Worm (Caenorhabditis elegans) whole organism, mixed stage, embryonic: Measurements from ENCODE around the gene C02G6.2.

ENCODE experiments used
- bed-3 ChIP-seq: fragments of 200-800 bp; sonication (Bioruptor generic); optimal IDR thresholded peaks from 3 replicates; lab custom pipeline; 2018; ENCODE audit warnings: mild to moderate bottlenecking, missing genetic modification characterization, moderate library complexity, missing compliant biosample characterization
- elt-1 ChIP-seq: sonication (generic microtip); optimal IDR thresholded peaks from 2 replicates; lab custom pipeline; 2017; ENCODE audit warnings: missing genetic modification characterization, mild to moderate bottlenecking, missing compliant biosample characterization, antibody characterized with exemption, moderate library complexity, borderline replicate concordance; ENCODE audit not compliant: insufficient read depth
- lsy-2 ChIP-seq: fragments of 150-350 bp; optimal IDR thresholded peaks from 2 replicates; lab custom pipeline; 2014; ENCODE audit warnings: missing biosample characterization, missing genetic modification characterization
- mep-1 ChIP-seq: fragments of 150-350 bp; optimal IDR thresholded peaks from 2 replicates; lab custom pipeline; 2017; ENCODE audit warnings: missing biosample characterization, missing genetic modification reagents, missing genetic modification characterization, inconsistent platforms
- nhr-12 ChIP-seq: fragments of 150-350 bp; optimal IDR thresholded peaks from 2 replicates; lab custom pipeline; 2014; ENCODE audit warnings: missing biosample characterization, missing genetic modification characterization
- nhr-28 ChIP-seq: fragments of 150-350 bp; optimal IDR thresholded peaks from 2 replicates; lab custom pipeline; 2014; ENCODE audit warnings: missing biosample characterization, missing genetic modification characterization
- pha-4 ChIP-seq: fragments of 150-350 bp; optimal IDR thresholded peaks from 2 replicates; lab custom pipeline; 2018; ENCODE audit warnings: missing biosample characterization, missing genetic modification reagents, missing genetic modification characterization
- unc-39 ChIP-seq: fragments of 150-350 bp; optimal IDR thresholded peaks from 2 replicates; lab custom pipeline; 2014; ENCODE audit warnings: missing biosample characterization, missing genetic modification characterization
- unc-62 ChIP-seq: fragments of 150-350 bp; optimal IDR thresholded peaks from 2 replicates; lab custom pipeline; 2014; ENCODE audit warnings: missing biosample characterization, missing genetic modification reagents, missing genetic modification characterization
- ztf-11 ChIP-seq: fragments of 150-350 bp; optimal IDR thresholded peaks from 2 replicates; lab custom pipeline; 2014; ENCODE audit warnings: missing biosample characterization, missing genetic modification characterization

ce11 chrV:5865085-5865484 is 6.8 kb upstream of the C02G6.2 start, which contains the start of gene F26F12.5:
- TF ChIP-seq mep-1 (tag; lab: Kevin White, UChicago) (no peak), nhr-28 (tag; lab: Kevin White, UChicago) (no peak), bed-3 (GFP tag; lab: Kevin White, UChicago) (no peak), pha-4 (no peak), elt-1 (tag; lab: Kevin White, UChicago) (no peak), ztf-11 (tag; lab: Kevin White, UChicago) (no peak), unc-62 (no peak), lsy-2 (no peak), unc-39 (tag; lab: Kevin White, UChicago) (no peak), nhr-12 (tag; lab: Kevin White, UChicago) (no peak)
